Fruit fly (Drosophila melanogaster) whole organism, embryonic: ENCODE data around the gene trbl.

Experiments used
- ara ChIP-seq: fragments of 200-800 bp; sonication (Bioruptor generic); IDR thresholded peaks from 2 replicates; pipeline ENCODE4 v1.3.6; 2022; ENCODE audit warnings: missing biosample characterization, missing genetic modification characterization
- pzg ChIP-seq: fragments of 200-800 bp; sonication (Bioruptor generic); optimal IDR thresholded peaks from 3 replicates; lab custom pipeline; 2018; ENCODE audit warnings: missing biosample characterization, mild to moderate bottlenecking, missing genetic modification characterization, moderate library complexity

DNA sequence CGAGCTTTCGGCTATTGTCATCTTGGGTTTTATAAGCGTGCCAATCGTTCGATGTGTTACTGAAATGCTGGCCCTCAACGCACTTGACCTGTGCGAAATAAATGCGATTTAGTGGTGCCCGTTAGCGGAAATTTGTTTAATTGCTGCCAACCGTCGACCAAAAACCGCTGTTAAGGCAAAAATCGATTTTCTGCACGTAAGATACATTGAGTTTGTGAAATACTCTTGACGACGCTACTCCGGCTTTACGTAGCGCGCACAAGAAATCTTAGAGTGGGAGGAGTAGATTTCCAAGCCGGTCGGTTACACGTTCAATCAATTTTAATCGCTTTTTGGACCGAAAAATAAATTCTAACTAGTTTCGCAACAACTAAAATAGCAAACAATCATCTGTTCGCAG, 25.9 kb downstream of the trbl start:
- TF ChIP-seq ara (GFP tag; lab: Robert Waterston, UW), result no peak
- TF ChIP-seq pzg (GFP tag; lab: Kevin White, UChicago), result no peak
